Fruit fly (Drosophila melanogaster): Measurements from ENCODE around the gene BckdhA.

DNA sequence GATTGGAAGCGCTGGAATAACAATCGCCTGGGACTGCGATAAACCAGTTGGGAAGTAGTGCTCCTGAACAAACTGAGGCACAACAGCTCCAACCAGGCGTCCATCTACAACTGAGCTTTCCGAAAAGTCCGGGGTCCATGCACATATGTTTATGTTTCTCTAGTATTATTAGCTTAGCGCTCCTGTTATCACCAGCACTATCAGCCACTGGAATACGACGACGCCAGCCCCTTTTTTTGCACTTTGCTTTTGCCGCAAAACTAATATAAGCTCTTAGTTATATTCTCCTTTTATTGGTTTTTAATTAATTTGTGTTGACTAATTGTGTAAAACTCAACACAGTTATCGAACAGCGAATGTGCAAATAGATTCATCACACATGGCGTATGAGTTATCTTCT lies 15.9 kb downstream of the BckdhA start, which contains the start of gene CG9396:
- TF ChIP-seq h (optimal IDR thresholded peaks at IDR 0.05) (no peak), psq (optimal IDR thresholded peaks at IDR 0.05) (no peak)

Data from Kc167 (cell line).